Fruit fly (Drosophila melanogaster): Measurements from ENCODE around the gene pigeon.

pigeon gene

dm6 chr2L:19158005-19158666, 27.7 kb upstream of the pigeon start (continued):
- TF ChIP-seq slou (GFP tag; optimal IDR thresholded peaks at IDR 0.05), result no peak
- 0 out of 2 replicates have a peak, but pooled peaks have one; percentile 16 for TF ChIP-seq hbn (GFP tag; IDR thresholded peaks at IDR 0.05; ENCODE audit: partially characterized antibody)
- TF ChIP-seq Asciz (GFP tag; optimal IDR thresholded peaks at IDR 0.05), result no peak
- peak; percentile 17 for TF ChIP-seq CG9727 (GFP tag; optimal IDR thresholded peaks at IDR 0.05)
- TF ChIP-seq cg (GFP tag; optimal IDR thresholded peaks at IDR 0.05), result no peak
- TF ChIP-seq CHES-1-like (GFP tag; optimal IDR thresholded peaks at IDR 0.05), result no peak
- no peak for TF ChIP-seq CG1529 (GFP tag; optimal IDR thresholded peaks at IDR 0.05)
- no peak for TF ChIP-seq wor (GFP tag; IDR thresholded peaks at IDR 0.05)
- TF ChIP-seq Doc3 (GFP tag; IDR thresholded peaks at IDR 0.05; ENCODE audit: partially characterized antibody), result no peak
- no peak for TF ChIP-seq Dip2 (GFP tag; IDR thresholded peaks at IDR 0.05)
- peak; percentile 39 for TF ChIP-seq twi (tag; optimal IDR thresholded peaks at IDR 0.05)
- no peak for TF ChIP-seq so (GFP tag; IDR thresholded peaks at IDR 0.05)
- no peak for TF ChIP-seq CG11093 (GFP tag; IDR thresholded peaks at IDR 0.05)
- no peak for TF ChIP-seq CG11560 (tag; IDR thresholded peaks at IDR 0.05)
- TF ChIP-seq CG10267 (tag; optimal IDR thresholded peaks at IDR 0.05), result peak; percentile 22
- peak; percentile 53 for TF ChIP-seq CG12071 (GFP tag; optimal IDR thresholded peaks at IDR 0.05)
- no peak for TF ChIP-seq ftz-f1 (GFP tag; optimal IDR thresholded peaks at IDR 0.05)
- TF ChIP-seq CG16863 (GFP tag; optimal IDR thresholded peaks at IDR 0.05), result no peak
- TF ChIP-seq MESR4 (GFP tag; optimal IDR thresholded peaks at IDR 0.05), result no peak
- TF ChIP-seq da (GFP tag; optimal IDR thresholded peaks at IDR 0.05), result no peak
- no peak for TF ChIP-seq Xrp1 (GFP tag; IDR thresholded peaks at IDR 0.05)
- TF ChIP-seq run (tag; optimal IDR thresholded peaks at IDR 0.05), result peak; percentile 21
- peak; percentile 100 for TF ChIP-seq pfk (GFP tag; optimal IDR thresholded peaks at IDR 0.05)
- no peak for TF ChIP-seq tll (GFP tag; optimal IDR thresholded peaks at IDR 0.05)
- no peak for TF ChIP-seq CG14710 (tag; optimal IDR thresholded peaks at IDR 0.05)
- TF ChIP-seq CG10565 (GFP tag; optimal IDR thresholded peaks at IDR 0.05), result no peak
- peak; percentile 38 for TF ChIP-seq unpg (GFP tag; optimal IDR thresholded peaks at IDR 0.05)
- TF ChIP-seq HmgD (GFP tag; optimal IDR thresholded peaks at IDR 0.05), result no peak
- no peak for TF ChIP-seq Myb (GFP tag; optimal IDR thresholded peaks at IDR 0.05)
- TF ChIP-seq Usf (GFP tag; optimal IDR thresholded peaks at IDR 0.05), result no peak
- no peak for TF ChIP-seq Abd-B (GFP tag; optimal IDR thresholded peaks at IDR 0.05)
- TF ChIP-seq unc-4 (GFP tag; IDR thresholded peaks at IDR 0.05; ENCODE audit: partially characterized antibody), result peak; percentile 42; the same call in 1 of the 2 replicates
- no peak for TF ChIP-seq klu (GFP tag; IDR thresholded peaks at IDR 0.05)
- no peak for TF ChIP-seq CG3163 (GFP tag; optimal IDR thresholded peaks at IDR 0.05)
- no peak for TF ChIP-seq Camta (GFP tag; optimal IDR thresholded peaks at IDR 0.05)
- no peak for TF ChIP-seq CG17361 (GFP tag; IDR thresholded peaks at IDR 0.05)
- TF ChIP-seq stc (GFP tag; IDR thresholded peaks at IDR 0.05), result no peak; the same call in 1 of the 2 replicates
- TF ChIP-seq dmrt99B (tag; optimal IDR thresholded peaks at IDR 0.05), result no peak
- TF ChIP-seq z (GFP tag; IDR thresholded peaks at IDR 0.05), result peak; percentile 98
- no peak for TF ChIP-seq lmd (GFP tag; IDR thresholded peaks at IDR 0.05)
- peak; percentile 24; the same call in 1 of the 3 replicates for TF ChIP-seq row (GFP tag; IDR thresholded peaks at IDR 0.05)
- TF ChIP-seq CkIIα-i1 (GFP tag; IDR thresholded peaks at IDR 0.05), result no peak
- peak; percentile 95 for TF ChIP-seq pros (GFP tag; optimal IDR thresholded peaks at IDR 0.05)
- no peak for TF ChIP-seq pum (GFP tag; optimal IDR thresholded peaks at IDR 0.05)
- no peak for TF ChIP-seq CG4424 (GFP tag; optimal IDR thresholded peaks at IDR 0.05)
- peak; percentile 88 for TF ChIP-seq sens (GFP tag)
- TF ChIP-seq Ravus (GFP tag; IDR thresholded peaks at IDR 0.05), result no peak
- TF ChIP-seq CG6175 (GFP tag; IDR thresholded peaks at IDR 0.05), result no peak
- peak; percentile 46 for TF ChIP-seq Kr (GFP tag; optimal IDR thresholded peaks at IDR 0.05)
- TF ChIP-seq BtbVII (GFP tag; optimal IDR thresholded peaks at IDR 0.05), result peak; percentile 44
